Fruit fly (Drosophila melanogaster): ENCODE results near the gene Brd.

The Brd gene

dm6 chr3L:14962729-14963128 lies 9.7 kb upstream of the Brd start:
- TF ChIP-seq Myc (optimal IDR thresholded peaks at IDR 0.05) (no peak), psq (optimal IDR thresholded peaks at IDR 0.05) (no peak), ttk (optimal IDR thresholded peaks at IDR 0.05) (no peak), h (optimal IDR thresholded peaks at IDR 0.05) (no peak), Sin3A (optimal IDR thresholded peaks at IDR 0.05) (no peak), insv (optimal IDR thresholded peaks at IDR 0.05) (no peak)

- TF ChIP-seq ttk (optimal IDR thresholded peaks at IDR 0.05) = no peak
- TF ChIP-seq insv (optimal IDR thresholded peaks at IDR 0.05) = no peak
- TF ChIP-seq Myc (optimal IDR thresholded peaks at IDR 0.05) = no peak
- no peak for TF ChIP-seq Sin3A (optimal IDR thresholded peaks at IDR 0.05)
- no peak for TF ChIP-seq psq (optimal IDR thresholded peaks at IDR 0.05)
- no peak for TF ChIP-seq h (optimal IDR thresholded peaks at IDR 0.05)
Measured at dm6 chr3L:14964862-14965261, 7.6 kb upstream of the Brd start.

dm6 chr3L:14966199-14966858 lies 6.1 kb upstream of the Brd start:
- TF ChIP-seq Myc (optimal IDR thresholded peaks at IDR 0.05) = no peak
- no peak for TF ChIP-seq h (optimal IDR thresholded peaks at IDR 0.05)
- TF ChIP-seq ttk (optimal IDR thresholded peaks at IDR 0.05) = no peak
- no peak for TF ChIP-seq Sin3A (optimal IDR thresholded peaks at IDR 0.05)
- no peak for TF ChIP-seq insv (optimal IDR thresholded peaks at IDR 0.05)
- no peak for TF ChIP-seq psq (optimal IDR thresholded peaks at IDR 0.05)

DNA sequence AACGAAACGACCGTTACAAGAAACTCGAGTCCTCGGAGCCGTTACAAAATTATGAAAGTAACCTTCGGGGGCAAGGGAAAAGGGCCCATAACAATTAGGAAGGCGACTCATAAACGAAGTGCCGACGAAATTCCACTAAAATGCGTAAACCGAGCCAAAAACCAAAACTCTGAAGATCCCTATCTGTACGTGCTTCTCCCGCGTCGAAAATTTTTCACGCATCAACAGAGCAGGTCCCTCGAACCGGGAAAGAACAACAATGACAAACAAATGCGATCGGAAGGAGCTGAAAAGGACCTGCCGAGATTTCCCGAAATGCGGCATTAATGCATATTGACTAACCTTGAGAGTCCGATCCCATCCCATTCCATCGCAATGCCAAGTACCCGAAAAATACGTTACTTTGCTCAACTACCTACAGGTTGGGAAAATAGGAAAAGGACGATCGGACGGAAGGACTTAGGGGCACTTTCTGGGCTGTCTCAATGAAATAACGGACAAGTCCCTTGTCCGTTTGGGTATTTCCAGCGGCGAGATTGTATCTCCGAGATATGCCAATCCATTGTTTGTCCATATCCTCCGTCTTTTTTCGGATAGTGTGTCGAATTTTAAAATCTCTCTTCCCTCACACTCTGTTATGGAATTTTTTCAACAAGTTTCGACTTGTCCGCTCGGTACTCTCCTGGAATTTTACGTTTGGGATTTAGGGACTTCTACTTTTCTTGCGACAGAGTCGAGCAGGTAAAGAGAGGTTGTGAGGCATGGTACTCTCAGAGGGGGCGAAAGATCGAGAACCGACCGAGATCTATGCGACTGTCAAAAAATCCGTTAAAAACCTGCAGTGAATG lies 4.6 kb upstream of the Brd start:
- no peak for TF ChIP-seq Myc (optimal IDR thresholded peaks at IDR 0.05)
- no peak for TF ChIP-seq ttk (optimal IDR thresholded peaks at IDR 0.05)
- no peak for TF ChIP-seq h (optimal IDR thresholded peaks at IDR 0.05)
- TF ChIP-seq Sin3A (optimal IDR thresholded peaks at IDR 0.05) = no peak
- no peak for TF ChIP-seq insv (optimal IDR thresholded peaks at IDR 0.05)

dm6 chr3L:14968553-14968952 lies 3.9 kb upstream of the Brd start:
- no peak for TF ChIP-seq ttk (optimal IDR thresholded peaks at IDR 0.05)
- TF ChIP-seq Myc (optimal IDR thresholded peaks at IDR 0.05) = no peak
- no peak for TF ChIP-seq Sin3A (optimal IDR thresholded peaks at IDR 0.05)
- TF ChIP-seq h (optimal IDR thresholded peaks at IDR 0.05) = no peak
- TF ChIP-seq insv (optimal IDR thresholded peaks at IDR 0.05) = no peak
- TF ChIP-seq psq (optimal IDR thresholded peaks at IDR 0.05) = no peak

dm6 chr3L:14969171-14969570 lies 3.3 kb upstream of the Brd start, which contains the start of gene Tom:
Gene Tom, plus strand, starts transcription at chr3L:14969344.
- TF ChIP-seq Sin3A (optimal IDR thresholded peaks at IDR 0.05) (no peak), h (optimal IDR thresholded peaks at IDR 0.05) (no peak)

- TF ChIP-seq Sin3A (optimal IDR thresholded peaks at IDR 0.05) (no peak), ttk (optimal IDR thresholded peaks at IDR 0.05) (no peak), insv (optimal IDR thresholded peaks at IDR 0.05) (no peak), Myc (optimal IDR thresholded peaks at IDR 0.05) (no peak), h (optimal IDR thresholded peaks at IDR 0.05) (no peak), psq (optimal IDR thresholded peaks at IDR 0.05) (no peak)
Measured at dm6 chr3L:14970213-14970612, 2.3 kb upstream of the Brd start.

dm6 chr3L:14971893-14972624 lies 408 bp upstream of the Brd start:
- TF ChIP-seq ttk (optimal IDR thresholded peaks at IDR 0.05) (no peak), insv (optimal IDR thresholded peaks at IDR 0.05) (no peak), h (optimal IDR thresholded peaks at IDR 0.05) (no peak), Myc (optimal IDR thresholded peaks at IDR 0.05) (no peak), Sin3A (optimal IDR thresholded peaks at IDR 0.05) (no peak), psq (optimal IDR thresholded peaks at IDR 0.05) (no peak)

- TF ChIP-seq h (optimal IDR thresholded peaks at IDR 0.05) (no peak), psq (optimal IDR thresholded peaks at IDR 0.05) (no peak), insv (optimal IDR thresholded peaks at IDR 0.05) (no peak), Myc (optimal IDR thresholded peaks at IDR 0.05) (no peak), Sin3A (optimal IDR thresholded peaks at IDR 0.05) (no peak), ttk (optimal IDR thresholded peaks at IDR 0.05) (no peak)
Measured at dm6 chr3L:14973251-14973625, 771 bp downstream of the Brd start.

dm6 chr3L:14974513-14974912 lies 2.0 kb downstream of the Brd start, which contains the start of gene Ocho:
Gene Ocho, plus strand, starts transcription at chr3L:14974848.
- TF ChIP-seq insv (optimal IDR thresholded peaks at IDR 0.05) = no peak

- TF ChIP-seq insv (optimal IDR thresholded peaks at IDR 0.05) (no peak), Sin3A (optimal IDR thresholded peaks at IDR 0.05) (no peak), h (optimal IDR thresholded peaks at IDR 0.05) (no peak), psq (optimal IDR thresholded peaks at IDR 0.05) (no peak), ttk (optimal IDR thresholded peaks at IDR 0.05) (no peak), Myc (optimal IDR thresholded peaks at IDR 0.05) (no peak)
Measured at dm6 chr3L:14974952-14975351, 2.5 kb downstream of the Brd start.

dm6 chr3L:14976026-14976425 lies 3.6 kb downstream of the Brd start:
- TF ChIP-seq psq (optimal IDR thresholded peaks at IDR 0.05) = no peak
- no peak for TF ChIP-seq h (optimal IDR thresholded peaks at IDR 0.05)
- no peak for TF ChIP-seq insv (optimal IDR thresholded peaks at IDR 0.05)
- TF ChIP-seq ttk (optimal IDR thresholded peaks at IDR 0.05) = no peak
- no peak for TF ChIP-seq Sin3A (optimal IDR thresholded peaks at IDR 0.05)
- no peak for TF ChIP-seq Myc (optimal IDR thresholded peaks at IDR 0.05)

Measured in Kc167 (cell line).